Worm (Caenorhabditis elegans) whole organism, L3 larva: ENCODE data around the gene Y14H12A.1.

Experiments
- R02D3.7 ChIP-seq: fragments of 150-350 bp; optimal IDR thresholded peaks from 2 replicates; lab custom pipeline; 2014; ENCODE audit warnings: missing biosample characterization, missing genetic modification characterization
- ZK546.5 ChIP-seq: sonication (generic microtip); optimal IDR thresholded peaks from 2 replicates; lab custom pipeline; 2017; ENCODE audit warnings: missing biosample characterization, missing genetic modification characterization
- aly-2 ChIP-seq: fragments of 150-350 bp; optimal IDR thresholded peaks from 2 replicates; lab custom pipeline; 2014; ENCODE audit warnings: missing biosample characterization, missing genetic modification characterization
- ceh-16 ChIP-seq: sonication (generic microtip); optimal IDR thresholded peaks from 2 replicates; lab custom pipeline; 2017; ENCODE audit warnings: missing biosample characterization, missing genetic modification characterization
- ceh-28 ChIP-seq: fragments of 150-350 bp; optimal IDR thresholded peaks from 2 replicates; lab custom pipeline; 2014; ENCODE audit warnings: missing biosample characterization, missing genetic modification reagents, missing genetic modification characterization
- ceh-9 ChIP-seq: sonication (generic microtip); optimal IDR thresholded peaks from 2 replicates; lab custom pipeline; 2018; ENCODE audit warnings: missing biosample characterization, missing genetic modification characterization
- daf-12 ChIP-seq: fragments of 150-350 bp; optimal IDR thresholded peaks from 2 replicates; lab custom pipeline; 2014; ENCODE audit warnings: missing biosample characterization, missing genetic modification reagents, missing genetic modification characterization
- egl-27 ChIP-seq: sonication (generic microtip); optimal IDR thresholded peaks from 4 replicates; lab custom pipeline; 2017; ENCODE audit warnings: missing biosample characterization, missing genetic modification reagents, missing genetic modification characterization
- egl-5 ChIP-seq: fragments of 150-350 bp; optimal IDR thresholded peaks from 2 replicates; lab custom pipeline; 2017; ENCODE audit warnings: missing biosample characterization, missing genetic modification reagents, missing genetic modification characterization, inconsistent platforms
- elt-1 ChIP-seq: fragments of 150-350 bp; optimal IDR thresholded peaks from 2 replicates; lab custom pipeline; 2014; ENCODE audit warnings: missing biosample characterization, missing genetic modification characterization
- elt-2 ChIP-seq: sonication (generic microtip); optimal IDR thresholded peaks from 2 replicates; lab custom pipeline; 2016; ENCODE audit warnings: missing genetic modification reagents, mild to moderate bottlenecking, missing genetic modification characterization, missing compliant biosample characterization
- elt-3 ChIP-seq, 3 experiments: fragments of 150-350 bp in 1 of 3; sonication (generic microtip) in 2 of 3; optimal IDR thresholded peaks; 2 replicates in 2 of 3; 4 replicates in 1 of 3; lab custom pipeline; 2014 to 2017; ENCODE audit warnings: missing biosample characterization in 3 of 3, missing genetic modification characterization in 3 of 3
- eor-1 ChIP-seq, 2 experiments: fragments of 150-350 bp; optimal IDR thresholded peaks; 2 replicates each; lab custom pipeline; 2014 to 2018; ENCODE audit warnings: missing biosample characterization in 2 of 2, missing genetic modification characterization in 2 of 2
- fos-1 ChIP-seq: fragments of 150-350 bp; optimal IDR thresholded peaks from 2 replicates; lab custom pipeline; 2014; ENCODE audit warnings: missing biosample characterization, missing genetic modification characterization
- hmg-11 ChIP-seq: sonication (generic microtip); optimal IDR thresholded peaks from 2 replicates; lab custom pipeline; 2016; ENCODE audit warnings: missing genetic modification characterization, missing compliant biosample characterization
- jun-1 ChIP-seq: fragments of 150-350 bp; optimal IDR thresholded peaks from 2 replicates; lab custom pipeline; 2014; ENCODE audit warnings: missing biosample characterization, missing genetic modification reagents, missing genetic modification characterization
- lin-39 ChIP-seq: fragments of 150-350 bp; optimal IDR thresholded peaks from 2 replicates; lab custom pipeline; 2018; ENCODE audit warnings: missing biosample characterization, missing genetic modification reagents, missing genetic modification characterization
- mdl-1 ChIP-seq: fragments of 150-350 bp; optimal IDR thresholded peaks from 2 replicates; lab custom pipeline; 2014; ENCODE audit warnings: missing biosample characterization, missing genetic modification characterization
- mml-1 ChIP-seq: fragments of 150-350 bp; sonication (generic microtip); optimal IDR thresholded peaks from 3 replicates; lab custom pipeline; 2014; ENCODE audit warnings: missing biosample characterization, missing genetic modification characterization
- nfya-1 ChIP-seq: sonication (generic microtip); optimal IDR thresholded peaks from 2 replicates; lab custom pipeline; 2017; ENCODE audit warnings: missing genetic modification characterization, mild to moderate bottlenecking, missing compliant biosample characterization, antibody characterized with exemption, moderate library complexity; ENCODE audit not compliant: insufficient read depth
- nhr-11 ChIP-seq: fragments of 150-350 bp; optimal IDR thresholded peaks from 2 replicates; lab custom pipeline; 2014; ENCODE audit warnings: missing biosample characterization, missing genetic modification characterization
- nhr-12 ChIP-seq: fragments of 150-350 bp; optimal IDR thresholded peaks from 2 replicates; lab custom pipeline; 2014; ENCODE audit warnings: missing biosample characterization, missing genetic modification characterization
- nhr-237 ChIP-seq: fragments of 150-350 bp; optimal IDR thresholded peaks from 2 replicates; lab custom pipeline; 2014; ENCODE audit warnings: missing biosample characterization, missing genetic modification characterization
- nhr-25 ChIP-seq: sonication (generic microtip); optimal IDR thresholded peaks from 2 replicates; lab custom pipeline; 2017; ENCODE audit warnings: missing biosample characterization, missing genetic modification characterization
- nhr-28 ChIP-seq: fragments of 150-350 bp; optimal IDR thresholded peaks from 2 replicates; lab custom pipeline; 2014; ENCODE audit warnings: missing biosample characterization, missing genetic modification characterization
- nhr-43 ChIP-seq: sonication (generic microtip); optimal IDR thresholded peaks from 2 replicates; lab custom pipeline; 2016; ENCODE audit warnings: mild to moderate bottlenecking, missing genetic modification characterization, missing compliant biosample characterization; ENCODE audit not compliant: poor library complexity, severe bottlenecking
- nhr-76 ChIP-seq: fragments of 150-350 bp; sonication (generic microtip); optimal IDR thresholded peaks from 5 replicates; lab custom pipeline; 2014; ENCODE audit warnings: missing biosample characterization, missing genetic modification characterization
- nhr-77 ChIP-seq: fragments of 150-350 bp; optimal IDR thresholded peaks from 2 replicates; lab custom pipeline; 2014; ENCODE audit warnings: missing biosample characterization, missing genetic modification characterization
- pha-4 ChIP-seq: fragments of 150-350 bp; optimal IDR thresholded peaks from 2 replicates; lab custom pipeline; 2014; ENCODE audit warnings: missing biosample characterization, missing genetic modification reagents, missing genetic modification characterization
- pqm-1 ChIP-seq: fragments of 150-350 bp; optimal IDR thresholded peaks from 2 replicates; lab custom pipeline; 2017; ENCODE audit warnings: missing biosample characterization, missing genetic modification characterization, inconsistent platforms
- skn-1 ChIP-seq: fragments of 150-350 bp; optimal IDR thresholded peaks from 2 replicates; lab custom pipeline; 2014; ENCODE audit warnings: missing biosample characterization, missing genetic modification characterization
- tbx-2 ChIP-seq: sonication (generic microtip); optimal IDR thresholded peaks from 2 replicates; lab custom pipeline; 2016; ENCODE audit warnings: mild to moderate bottlenecking, missing genetic modification characterization, missing compliant biosample characterization

Y14H12A.1 gene

DNA sequence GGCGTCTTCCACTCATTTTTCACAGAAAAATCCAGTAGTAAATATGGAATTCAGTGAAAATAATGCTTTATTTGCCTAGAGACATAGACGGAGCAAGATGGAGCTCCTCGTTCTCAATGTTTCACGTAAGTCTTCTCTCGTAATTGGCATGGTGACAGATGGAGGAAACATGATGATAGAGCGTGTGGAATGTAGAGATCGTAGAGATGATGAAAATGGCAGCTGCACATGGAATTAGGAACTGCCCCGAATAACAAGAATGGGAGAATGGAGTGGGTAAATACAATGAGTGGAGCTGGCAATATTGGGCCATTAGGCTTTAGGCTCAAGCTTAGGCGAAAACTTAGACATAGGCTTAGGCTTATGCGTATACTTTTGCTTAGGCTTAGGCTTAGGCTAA, 18.0 kb upstream of the Y14H12A.1 start, which contains the start of gene cank-26:
cank-26 (minus strand) TSS at position 113 of the 400 bp plus-strand sequence.
- no peak for TF ChIP-seq daf-12 (tag; lab: Kevin White, UChicago)
- TF ChIP-seq nhr-25 (tag; lab: Kevin White, UChicago), result no peak
- TF ChIP-seq elt-3 (tag; optimal IDR thresholded peaks at IDR 0.05; lab: Kevin White, UChicago), result no peak
- no peak for TF ChIP-seq elt-2 (tag; lab: Kevin White, UChicago)
- no peak for TF ChIP-seq lin-39
- no peak for TF ChIP-seq nhr-237 (tag; lab: Kevin White, UChicago)
- no peak for TF ChIP-seq ZK546.5
- TF ChIP-seq egl-27 (tag; lab: Kevin White, UChicago), result no peak
- no peak for TF ChIP-seq ceh-28 (tag; lab: Kevin White, UChicago)
- no peak for TF ChIP-seq nhr-76 (tag; lab: Kevin White, UChicago)
- TF ChIP-seq eor-1 (tag; optimal IDR thresholded peaks at IDR 0.05; lab: Kevin White, UChicago), result no peak

DNA sequence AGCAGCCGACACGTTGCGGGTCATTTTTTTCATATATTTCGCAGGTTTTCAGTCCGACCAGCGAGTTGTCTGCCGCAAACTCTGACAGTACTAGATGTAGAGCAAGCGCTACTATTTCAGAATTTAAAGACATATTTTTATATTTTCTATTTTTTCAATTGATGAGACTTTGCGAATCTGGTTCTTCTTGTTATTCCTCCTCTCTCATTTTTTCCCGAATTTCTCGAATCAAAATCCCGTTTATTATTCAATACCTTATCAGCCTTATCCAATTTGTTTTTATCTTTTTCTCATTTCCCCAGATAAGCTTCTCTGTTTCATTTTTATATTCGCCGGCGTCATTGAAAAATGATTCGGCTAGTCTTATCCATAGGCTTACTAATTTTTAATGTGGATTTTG, 17.1 kb upstream of the Y14H12A.1 start, which contains the start of gene dos-2:
dos-2 (plus strand) TSS at position 301 of the 400 bp plus-strand sequence.
- TF ChIP-seq jun-1 (tag; lab: Kevin White, UChicago) (no peak), elt-2 (tag; lab: Kevin White, UChicago) (no peak), nhr-12 (no peak), ceh-16 (tag; lab: Kevin White, UChicago) (no peak), ceh-9 (tag; lab: Kevin White, UChicago) (no peak), nhr-76 (tag; lab: Kevin White, UChicago) (no peak), nfya-1 (no peak), mml-1 (tag; lab: Kevin White, UChicago) (no peak), nhr-28 (tag; lab: Kevin White, UChicago) (no peak), lin-39 (no peak), daf-12 (tag; lab: Kevin White, UChicago) (no peak), mdl-1 (tag; lab: Kevin White, UChicago) (no peak)

DNA sequence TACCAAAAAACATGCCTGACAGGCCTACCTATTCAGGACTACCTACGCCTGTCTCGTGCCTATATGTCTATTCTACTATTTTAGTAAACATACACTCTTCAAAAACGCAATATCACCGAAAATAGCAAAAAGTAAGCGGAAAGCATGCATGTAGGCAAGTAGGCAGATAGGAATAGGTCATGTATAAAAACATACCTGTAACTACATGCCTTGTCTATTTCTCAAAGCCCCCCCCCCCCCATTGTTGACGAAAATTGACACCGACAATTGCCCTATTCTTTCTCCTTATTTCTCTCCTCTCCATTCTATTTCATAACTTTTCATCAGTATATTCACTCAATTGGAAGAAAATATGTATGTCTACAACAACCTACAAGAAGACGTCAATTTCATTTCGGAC, 14.8 kb upstream of the Y14H12A.1 start:
- TF ChIP-seq jun-1 (tag; lab: Kevin White, UChicago) (no peak), hmg-11 (tag; lab: Kevin White, UChicago) (no peak), eor-1 (tag; optimal IDR thresholded peaks at IDR 0.05; lab: Kevin White, UChicago) (no peak), elt-2 (tag; lab: Kevin White, UChicago) (no peak), fos-1 (no peak), tbx-2 (no peak), nhr-77 (tag; lab: Kevin White, UChicago) (no peak), nhr-12 (no peak)

DNA sequence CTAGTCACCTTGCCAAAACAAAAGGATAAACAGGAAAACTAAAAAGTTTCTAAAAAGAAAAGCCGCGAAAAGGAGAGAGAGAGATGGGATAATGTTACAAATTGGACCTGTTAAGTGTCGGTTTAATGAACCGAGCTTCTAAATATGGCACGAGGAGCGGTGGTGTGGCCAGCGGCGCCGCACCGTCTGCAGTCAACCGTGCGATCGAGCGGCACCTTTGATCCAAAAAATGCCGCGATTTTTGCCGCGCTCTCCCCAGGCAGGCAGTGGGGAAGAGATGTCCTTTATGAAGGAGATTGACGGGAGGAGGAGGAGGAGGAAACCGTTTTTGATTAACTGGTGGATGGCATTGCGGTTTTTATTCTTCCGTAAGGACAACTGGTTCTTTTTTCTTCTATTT, 12.6 kb upstream of the Y14H12A.1 start:
- TF ChIP-seq nhr-11 (no peak), lin-39 (no peak), nhr-25 (tag; lab: Kevin White, UChicago) (no peak), nhr-76 (tag; lab: Kevin White, UChicago) (no peak), daf-12 (tag; lab: Kevin White, UChicago) (no peak), aly-2 (tag; lab: Kevin White, UChicago) (no peak), mml-1 (tag; lab: Kevin White, UChicago) (no peak), R02D3.7 (tag; lab: Kevin White, UChicago) (no peak), nhr-43 (tag; lab: Kevin White, UChicago) (no peak), egl-27 (tag; lab: Kevin White, UChicago) (no peak), nhr-12 (no peak)

DNA sequence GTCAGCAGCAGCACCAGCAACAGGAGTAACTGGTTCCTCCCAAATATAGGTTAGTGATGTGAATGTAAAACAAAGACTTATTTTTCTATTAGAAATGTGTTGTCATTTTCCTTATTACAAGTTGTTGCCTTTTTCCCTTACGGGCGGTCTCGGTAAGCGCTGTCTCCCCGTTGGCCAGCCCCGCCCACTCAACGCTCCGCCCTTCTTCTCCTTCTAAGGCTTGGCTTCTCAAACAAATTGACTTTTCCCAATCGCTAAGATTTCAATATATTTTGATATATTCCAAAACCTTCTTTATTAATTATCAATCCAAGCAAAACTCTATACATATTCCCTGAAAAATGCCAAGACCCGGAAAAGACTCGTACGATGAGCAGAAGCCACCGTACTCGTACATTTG, 10.7 kb upstream of the Y14H12A.1 start, which contains the start of gene lin-31:
lin-31 (plus strand) TSS at position 237 of the 400 bp plus-strand sequence.
- TF ChIP-seq pqm-1 (tag; lab: Kevin White, UChicago) (no peak), nfya-1 (peak; percentile 76)

DNA sequence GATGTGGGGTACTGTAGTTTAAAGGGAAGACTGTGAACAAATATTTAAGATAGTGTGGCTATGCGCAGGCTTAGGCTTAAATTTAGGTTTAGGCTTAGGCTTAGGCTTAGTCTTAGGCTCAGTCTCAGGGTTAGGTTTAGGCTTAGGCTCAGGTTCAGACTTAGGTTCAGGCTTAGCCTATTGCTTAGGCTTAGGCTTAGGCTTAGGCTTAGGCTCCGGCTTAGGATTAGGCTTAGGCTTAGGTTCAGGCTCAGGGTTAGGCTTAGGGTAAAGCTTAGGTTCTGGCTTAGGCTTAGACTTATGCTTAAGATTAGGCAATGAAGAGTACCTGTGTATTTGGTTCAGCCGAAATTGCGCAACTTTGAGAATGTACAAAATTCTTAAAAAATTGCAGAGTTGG, 8.8 kb upstream of the Y14H12A.1 start:
- TF ChIP-seq fos-1 (no peak), ceh-9 (tag; lab: Kevin White, UChicago) (no peak), pha-4 (tag; lab: Kevin White, UChicago) (no peak), nhr-77 (tag; lab: Kevin White, UChicago) (no peak), egl-5 (tag; lab: Kevin White, UChicago) (no peak), aly-2 (tag; lab: Kevin White, UChicago) (no peak), nhr-11 (no peak), nhr-28 (tag; lab: Kevin White, UChicago) (no peak), elt-1 (tag; lab: Kevin White, UChicago) (no peak), tbx-2 (no peak), ZK546.5 (no peak), skn-1 (no peak), mdl-1 (tag; lab: Kevin White, UChicago) (no peak)
